Worm (Caenorhabditis elegans) whole organism, L3 larva: ENCODE results near the gene his-31.

ENCODE experiments used
- ZK546.5 ChIP-seq: sonication (generic microtip); optimal IDR thresholded peaks from 2 replicates; lab custom pipeline; 2017; ENCODE audit warnings: missing biosample characterization, missing genetic modification characterization
- ceh-9 ChIP-seq: sonication (generic microtip); optimal IDR thresholded peaks from 2 replicates; lab custom pipeline; 2018; ENCODE audit warnings: missing biosample characterization, missing genetic modification characterization
- elt-1 ChIP-seq: fragments of 150-350 bp; optimal IDR thresholded peaks from 2 replicates; lab custom pipeline; 2014; ENCODE audit warnings: missing biosample characterization, missing genetic modification characterization
- fkh-10 ChIP-seq: sonication (generic microtip); optimal IDR thresholded peaks from 2 replicates; lab custom pipeline; 2017; ENCODE audit warnings: missing biosample characterization, missing genetic modification reagents, missing genetic modification characterization
- mdl-1 ChIP-seq: fragments of 150-350 bp; optimal IDR thresholded peaks from 2 replicates; lab custom pipeline; 2014; ENCODE audit warnings: missing biosample characterization, missing genetic modification characterization
- nhr-25 ChIP-seq: sonication (generic microtip); optimal IDR thresholded peaks from 2 replicates; lab custom pipeline; 2017; ENCODE audit warnings: missing biosample characterization, missing genetic modification characterization
- nhr-76 ChIP-seq: fragments of 150-350 bp; sonication (generic microtip); optimal IDR thresholded peaks from 5 replicates; lab custom pipeline; 2014; ENCODE audit warnings: missing biosample characterization, missing genetic modification characterization
- nhr-77 ChIP-seq: fragments of 150-350 bp; optimal IDR thresholded peaks from 2 replicates; lab custom pipeline; 2014; ENCODE audit warnings: missing biosample characterization, missing genetic modification characterization
- skn-1 ChIP-seq: fragments of 150-350 bp; optimal IDR thresholded peaks from 2 replicates; lab custom pipeline; 2014; ENCODE audit warnings: missing biosample characterization, missing genetic modification characterization
- snpc-4 ChIP-seq: fragments of 150-350 bp; optimal IDR thresholded peaks from 2 replicates; lab custom pipeline; 2014; ENCODE audit warnings: missing biosample characterization, missing genetic modification characterization
- tbx-2 ChIP-seq: sonication (generic microtip); optimal IDR thresholded peaks from 2 replicates; lab custom pipeline; 2016; ENCODE audit warnings: mild to moderate bottlenecking, missing genetic modification characterization, missing compliant biosample characterization
- unc-39 ChIP-seq: sonication (generic microtip); optimal IDR thresholded peaks from 4 replicates; lab custom pipeline; 2017; ENCODE audit warnings: missing biosample characterization, missing genetic modification characterization
- zag-1 ChIP-seq: fragments of 150-350 bp; optimal IDR thresholded peaks from 2 replicates; lab custom pipeline; 2014; ENCODE audit warnings: missing biosample characterization, missing genetic modification characterization
- ztf-11 ChIP-seq: fragments of 150-350 bp; optimal IDR thresholded peaks from 2 replicates; lab custom pipeline; 2014; ENCODE audit warnings: missing biosample characterization, missing genetic modification characterization

- TF ChIP-seq skn-1, result no peak
- no peak for TF ChIP-seq fkh-10 (GFP tag; lab: Kevin White, UChicago)
- no peak for TF ChIP-seq ZK546.5 (tag; lab: Kevin White, UChicago)
- no peak for TF ChIP-seq mdl-1 (tag; lab: Kevin White, UChicago)
- no peak for TF ChIP-seq ztf-11 (tag; lab: Kevin White, UChicago)
- TF ChIP-seq tbx-2 (tag; lab: Kevin White, UChicago), result no peak
- TF ChIP-seq unc-39 (tag; lab: Kevin White, UChicago), result no peak
- no peak for TF ChIP-seq snpc-4 (tag; lab: Kevin White, UChicago)
- no peak for TF ChIP-seq zag-1 (tag; lab: Kevin White, UChicago)
- TF ChIP-seq nhr-76 (tag; lab: Kevin White, UChicago), result no peak
- no peak for TF ChIP-seq ceh-9 (tag; lab: Kevin White, UChicago)
- no peak for TF ChIP-seq nhr-25 (tag; lab: Kevin White, UChicago)
- no peak for TF ChIP-seq elt-1 (tag; lab: Kevin White, UChicago)
- no peak for TF ChIP-seq nhr-77 (tag; lab: Kevin White, UChicago)
Observed at ce11 chrIV:8289105-8289504, 44.7 kb downstream of the his-31 start.
